Worm (Caenorhabditis elegans) whole organism, L4/young adult: ENCODE data around the gene F14H12.6.

ENCODE experiments used
- dao-5 ChIP-seq: sonication (generic microtip); optimal IDR thresholded peaks from 2 replicates; lab custom pipeline; 2016; ENCODE audit warnings: missing genotype, missing genetic modification characterization, moderate library complexity, missing compliant biosample characterization
- him-1 ChIP-seq: sonication (generic microtip); optimal IDR thresholded peaks from 2 replicates; lab custom pipeline; 2016; ENCODE audit warnings: missing genotype, missing genetic modification reagents, missing genetic modification characterization, missing compliant biosample characterization

DNA sequence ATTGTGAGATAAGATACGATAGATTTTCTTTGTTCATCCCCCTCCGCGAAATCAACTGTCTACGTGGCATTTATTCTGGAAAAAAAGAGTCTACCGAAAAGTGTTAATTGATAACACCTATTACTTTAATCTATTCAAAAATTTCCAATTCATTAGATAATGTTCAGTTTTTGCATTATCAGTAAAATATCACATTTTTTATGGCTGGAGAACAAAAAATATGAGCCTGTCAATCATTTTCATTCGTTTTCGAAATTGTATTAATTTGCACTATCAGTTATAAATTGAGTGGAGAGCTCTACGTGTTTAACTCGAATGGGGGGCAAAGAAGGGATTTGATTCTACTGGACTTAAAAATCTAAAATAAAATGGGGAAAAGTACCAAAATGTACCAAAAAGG lies 1.7 kb upstream of the F14H12.6 start:
- no peak for TF ChIP-seq dao-5 (tag; lab: Kevin White, UChicago)
- TF ChIP-seq him-1 (tag; lab: Kevin White, UChicago): no peak
